Fruit fly (Drosophila melanogaster) whole organism, embryonic: ENCODE data around the gene mRpS35.

ENCODE experiments used
- B-H2 ChIP-seq: fragments of 200-800 bp; sonication (Bioruptor generic); optimal IDR thresholded peaks from 2 replicates; lab custom pipeline; 2018; ENCODE audit warnings: missing biosample characterization, mild to moderate bottlenecking, missing genetic modification characterization
- CG11456 ChIP-seq: fragments of 200-800 bp; sonication (Bioruptor generic); IDR thresholded peaks from 3 replicates; pipeline ENCODE4 v1.3.6; 2022; ENCODE audit warnings: missing biosample characterization, missing genetic modification characterization
- CG13624 ChIP-seq: fragments of 200-800 bp; sonication (Bioruptor generic); optimal IDR thresholded peaks from 2 replicates; lab custom pipeline; 2016; ENCODE audit warnings: missing biosample characterization, missing genetic modification characterization
- CG15479 ChIP-seq: fragments of 200-800 bp; sonication (Bioruptor generic); optimal IDR thresholded peaks from 3 replicates; lab custom pipeline; 2019; ENCODE audit warnings: missing biosample characterization, mild to moderate bottlenecking, missing genetic modification characterization, moderate library complexity
- CG1603 ChIP-seq: fragments of 200-800 bp; sonication (Bioruptor generic); optimal IDR thresholded peaks from 2 replicates; lab custom pipeline; 2019; ENCODE audit warnings: missing biosample characterization, mild to moderate bottlenecking, missing genetic modification characterization, moderate library complexity
- CG17612 ChIP-seq: fragments of 200-800 bp; sonication (Bioruptor generic); IDR thresholded peaks from 2 replicates; pipeline ENCODE4 v1.3.6; 2022; ENCODE audit warnings: missing biosample characterization, missing genetic modification characterization
- CG3726 ChIP-seq: fragments of 200-800 bp; sonication (Bioruptor generic); IDR thresholded peaks from 3 replicates; pipeline ENCODE4, ENCODE4 v1.3.6; 2022; ENCODE audit warnings: missing biosample characterization, missing genetic modification characterization
- CG5245 ChIP-seq: fragments of 200-800 bp; sonication (Bioruptor generic); optimal IDR thresholded peaks from 3 replicates; lab custom pipeline; 2016; ENCODE audit warnings: missing biosample characterization, missing genetic modification characterization
- CG7372 ChIP-seq: fragments of 200-800 bp; sonication (Bioruptor generic); IDR thresholded peaks from 2 replicates; pipeline ENCODE4 v1.3.6; 2022; ENCODE audit warnings: missing biosample characterization, missing genetic modification characterization
- CG7556 ChIP-seq: fragments of 200-800 bp; sonication (Bioruptor generic); optimal IDR thresholded peaks from 2 replicates; lab custom pipeline; 2017; ENCODE audit warnings: missing biosample characterization, mild to moderate bottlenecking, missing genetic modification characterization
- CG7745 ChIP-seq: fragments of 200-800 bp; sonication (Bioruptor generic); optimal IDR thresholded peaks from 2 replicates; lab custom pipeline; 2018; ENCODE audit warnings: missing biosample characterization, mild to moderate bottlenecking, missing genetic modification characterization, moderate library complexity
- CG8290 ChIP-seq, 3 experiments: fragments of 200-800 bp; sonication (Bioruptor generic); optimal IDR thresholded peaks; 2 replicates each; lab custom pipeline; 2016 to 2019; ENCODE audit warnings: missing biosample characterization in 3 of 3, missing genetic modification characterization in 3 of 3, mild to moderate bottlenecking in 2 of 3, moderate library complexity in 1 of 3
- CG9437 ChIP-seq: fragments of 200-800 bp; sonication (Bioruptor generic); optimal IDR thresholded peaks from 2 replicates; lab custom pipeline; 2018; ENCODE audit warnings: missing biosample characterization, mild to moderate bottlenecking, missing genetic modification characterization
- Dbx ChIP-seq: fragments of 200-800 bp; sonication (Bioruptor generic); IDR thresholded peaks from 3 replicates; pipeline ENCODE4 v1.3.6; 2022; ENCODE audit warnings: missing biosample characterization, missing genetic modification characterization
- Drgx ChIP-seq: fragments of 200-800 bp; sonication (Bioruptor generic); IDR thresholded peaks from 2 replicates; pipeline ENCODE4 v1.3.6; 2022; ENCODE audit warnings: missing biosample characterization, missing genetic modification characterization
- GATAe ChIP-seq: fragments of 200-800 bp; sonication (Bioruptor generic); conservative IDR thresholded peaks from 2 replicates; pipeline ENCODE4 v1.3.6; 2022; ENCODE audit warnings: missing biosample characterization, missing genetic modification characterization
- H15 ChIP-seq: fragments of 200-800 bp; sonication (Bioruptor generic); IDR thresholded peaks from 3 replicates; pipeline ENCODE4 v1.3.6; 2022; ENCODE audit warnings: missing biosample characterization, missing genetic modification characterization
- Med ChIP-seq: fragments of 200-800 bp; sonication (Bioruptor generic); peaks from one replicate; lab custom pipeline; 2016; ENCODE audit warnings: missing biosample characterization, missing genetic modification characterization, mild to moderate bottlenecking, inconsistent platforms, moderate library complexity
- Mes4 ChIP-seq: fragments of 200-800 bp; sonication (Bioruptor generic); optimal IDR thresholded peaks from 2 replicates; lab custom pipeline; 2016; ENCODE audit warnings: missing biosample characterization, missing genetic modification characterization
- Nf-YB ChIP-seq: fragments of 200-800 bp; sonication (Bioruptor generic); optimal IDR thresholded peaks from 3 replicates; lab custom pipeline; 2019; ENCODE audit warnings: missing biosample characterization, mild to moderate bottlenecking, missing genetic modification characterization, moderate library complexity
- NfI ChIP-seq: fragments of 200-800 bp; sonication (Bioruptor generic); optimal IDR thresholded peaks from 3 replicates; lab custom pipeline; 2018; ENCODE audit warnings: missing biosample characterization, mild to moderate bottlenecking, missing genetic modification characterization, moderate library complexity
- Optix ChIP-seq: fragments of 200-800 bp; sonication (Bioruptor generic); IDR thresholded peaks from 3 replicates; pipeline ENCODE4 v1.3.6; 2022; ENCODE audit warnings: missing biosample characterization, missing genetic modification characterization
- Ptx1 ChIP-seq: fragments of 200-800 bp; sonication (Bioruptor generic); IDR thresholded peaks from 2 replicates; pipeline ENCODE4 v1.3.6; 2022; ENCODE audit warnings: missing biosample characterization, missing genetic modification characterization
- Rfx ChIP-seq: fragments of 200-800 bp; sonication (Bioruptor generic); IDR thresholded peaks from 2 replicates; pipeline ENCODE4 v1.3.6; 2022; ENCODE audit warnings: missing biosample characterization, missing genetic modification characterization
- TFAM ChIP-seq: fragments of 200-800 bp; sonication (Bioruptor generic); optimal IDR thresholded peaks from 2 replicates; lab custom pipeline; 2017; ENCODE audit warnings: missing biosample characterization, missing genetic modification characterization, inconsistent platforms
- Xrp1 ChIP-seq: fragments of 200-800 bp; sonication (Bioruptor generic); IDR thresholded peaks from 2 replicates; pipeline ENCODE4 v1.3.6; 2022; ENCODE audit warnings: missing biosample characterization, missing genetic modification characterization
- br ChIP-seq: fragments of >200 bp; optimal IDR thresholded peaks from 2 replicates; lab custom pipeline; 2017
- bsh ChIP-seq, 2 experiments: fragments of 200-800 bp; sonication (Bioruptor generic); optimal IDR thresholded peaks; 2 replicates each; lab custom pipeline; 2017 to 2018; ENCODE audit warnings: mild to moderate bottlenecking in 2 of 2, missing biosample characterization in 2 of 2, missing genetic modification characterization in 2 of 2, moderate library complexity in 1 of 2
- cg ChIP-seq: fragments of 200-800 bp; sonication (Bioruptor generic); optimal IDR thresholded peaks from 3 replicates; lab custom pipeline; 2019; ENCODE audit warnings: missing biosample characterization, mild to moderate bottlenecking, missing genetic modification characterization, moderate library complexity
- fd102C ChIP-seq: fragments of 200-800 bp; sonication (Bioruptor generic); optimal IDR thresholded peaks from 2 replicates; lab custom pipeline; 2018; ENCODE audit warnings: missing biosample characterization, mild to moderate bottlenecking, missing genetic modification characterization, moderate library complexity
- fru ChIP-seq: fragments of >200 bp; optimal IDR thresholded peaks from 2 replicates; lab custom pipeline; 2017
- gcm ChIP-seq: fragments of 200-800 bp; sonication (Bioruptor generic); optimal IDR thresholded peaks from 2 replicates; lab custom pipeline; 2019; ENCODE audit warnings: missing biosample characterization, mild to moderate bottlenecking, missing genetic modification characterization, moderate library complexity
- nmo ChIP-seq: fragments of 200-800 bp; sonication (Bioruptor generic); optimal IDR thresholded peaks from 2 replicates; lab custom pipeline; 2018; ENCODE audit warnings: missing biosample characterization, mild to moderate bottlenecking, missing genetic modification characterization, moderate library complexity
- oc ChIP-seq: fragments of 200-800 bp; sonication (Bioruptor generic); optimal IDR thresholded peaks from 2 replicates; lab custom pipeline; 2018; ENCODE audit warnings: missing biosample characterization, mild to moderate bottlenecking, missing genetic modification characterization, moderate library complexity
- peb ChIP-seq: fragments of 200-800 bp; sonication (Bioruptor generic); IDR thresholded peaks from 2 replicates; pipeline ENCODE4 v1.3.6; 2022; ENCODE audit warnings: missing biosample characterization, missing genetic modification characterization
- seq ChIP-seq: fragments of 200-800 bp; sonication (Bioruptor generic); IDR thresholded peaks from 2 replicates; pipeline ENCODE4 v1.3.6; 2022; ENCODE audit warnings: missing biosample characterization, missing genetic modification characterization
- slou ChIP-seq: fragments of 200-800 bp; sonication (Bioruptor generic); optimal IDR thresholded peaks from 3 replicates; lab custom pipeline; 2016; ENCODE audit warnings: missing biosample characterization, missing genetic modification characterization
- tap ChIP-seq: fragments of 200-800 bp; optimal IDR thresholded peaks from 3 replicates; lab custom pipeline; 2019; ENCODE audit warnings: missing biosample characterization, mild to moderate bottlenecking, missing genetic modification characterization, moderate library complexity
- ttk ChIP-seq: fragments of 200-800 bp; sonication (Bioruptor generic); IDR thresholded peaks from 2 replicates; pipeline ENCODE4 v2.1.2; 2022; ENCODE audit warnings: missing biosample characterization, missing genetic modification characterization
- twi ChIP-seq: fragments of 200-800 bp; optimal IDR thresholded peaks from 2 replicates; lab custom pipeline; 2019; ENCODE audit warnings: missing biosample characterization, mild to moderate bottlenecking, missing genetic modification characterization, moderate library complexity
- vnd ChIP-seq: fragments of 200-800 bp; sonication (Bioruptor generic); IDR thresholded peaks from 3 replicates; pipeline ENCODE4 v1.3.6; 2022; ENCODE audit warnings: missing biosample characterization, missing genetic modification characterization; ENCODE audit not compliant: partially characterized antibody
- z ChIP-seq: fragments of 200-800 bp; sonication (Bioruptor generic); IDR thresholded peaks from 3 replicates; pipeline ENCODE4 v1.3.6; 2022; ENCODE audit warnings: missing biosample characterization, missing genetic modification characterization

Gene mRpS35

dm6 chr3L:2799110-2799618 lies 18.5 kb downstream of the mRpS35 start (continued):
- peak; percentile 90 for TF ChIP-seq CG7745 (tag; lab: Kevin White, UChicago)
- TF ChIP-seq fd102C (GFP tag; lab: Kevin White, UChicago): peak; percentile 21
- peak; percentile 76 for TF ChIP-seq Med (GFP tag; lab: Kevin White, UChicago)
- TF ChIP-seq seq (GFP tag; lab: Robert Waterston, UW): 0 out of 2 replicates have a peak, but pooled peaks have one; percentile 13
- peak; percentile 26 for TF ChIP-seq CG9437 (GFP tag; lab: Kevin White, UChicago)
- peak; percentile 56 for TF ChIP-seq NfI (GFP tag; lab: Kevin White, UChicago)
- peak; percentile 39 for TF ChIP-seq nmo (GFP tag; lab: Kevin White, UChicago)
- 0 out of 3 replicates have a peak, but pooled peaks have one; percentile 26 for TF ChIP-seq CG11456 (GFP tag; lab: Robert Waterston, UW)
- TF ChIP-seq twi: peak; percentile 1
- peak; percentile 64 for TF ChIP-seq tap
- TF ChIP-seq gcm: peak; percentile 57
- TF ChIP-seq Nf-YB (GFP tag; lab: Kevin White, UChicago): peak; percentile 13
- TF ChIP-seq br (lab: Kevin White, UChicago): no peak
- peak; percentile 45 for TF ChIP-seq CG1603 (tag; lab: Kevin White, UChicago)
- TF ChIP-seq Rfx (GFP tag; lab: Robert Waterston, UW): peak; percentile 50
- no peak for TF ChIP-seq fru (lab: Kevin White, UChicago)
- no peak for TF ChIP-seq CG7372 (GFP tag; lab: Robert Waterston, UW)
- peak; percentile 76 for TF ChIP-seq B-H2 (GFP tag; lab: Kevin White, UChicago)
- peak; percentile 47; the same call in 1 of the 3 replicates for TF ChIP-seq z (GFP tag; lab: Robert Waterston, UW)
- TF ChIP-seq CG7556: peak; percentile 43
- peak; percentile 10 to 55 for TF ChIP-seq bsh (GFP tag; optimal IDR thresholded peaks at IDR 0.05; lab: Kevin White, UChicago)
- no peak for TF ChIP-seq CG8290 (GFP tag; optimal IDR thresholded peaks at IDR 0.05; lab: Kevin White, UChicago)
- TF ChIP-seq CG8290 (tag; optimal IDR thresholded peaks at IDR 0.05; lab: Kevin White, UChicago): peak; percentile 32 to 81
- TF ChIP-seq CG5245: no peak
- TF ChIP-seq slou (GFP tag; lab: Kevin White, UChicago): no peak
- TF ChIP-seq TFAM (GFP tag; lab: Kevin White, UChicago): no peak

dm6 chr3L:2800329-2800728 lies 19.6 kb downstream of the mRpS35 start:
- TF ChIP-seq ttk (GFP tag; lab: Robert Waterston, UW) (0 out of 2 replicates have a peak, but pooled peaks have one; percentile 19), Mes4 (GFP tag; lab: Kevin White, UChicago) (no peak), cg (peak; percentile 39), CG17612 (peak; percentile 86), peb (GFP tag; lab: Robert Waterston, UW) (no peak), vnd (GFP tag; lab: Robert Waterston, UW) (no peak), CG3726 (0 out of 3 replicates have a peak, but pooled peaks have one; percentile 42), Ptx1 (0 out of 2 replicates have a peak, but pooled peaks have one; percentile 13), CG13624 (no peak), Dbx (GFP tag; lab: Robert Waterston, UW) (no peak), H15 (GFP tag; lab: Robert Waterston, UW) (0 out of 3 replicates have a peak, but pooled peaks have one; percentile 9), CG15479 (GFP tag; lab: Kevin White, UChicago) (no peak), oc (no peak), Optix (GFP tag; lab: Robert Waterston, UW) (no peak), Xrp1 (GFP tag; lab: Robert Waterston, UW) (0 out of 2 replicates have a peak, but pooled peaks have one; percentile 16), GATAe (GFP tag; lab: Robert Waterston, UW) (no peak), Drgx (GFP tag; lab: Robert Waterston, UW) (peak; percentile 45), CG8290 (GFP tag; optimal IDR thresholded peaks at IDR 0.05; lab: Kevin White, UChicago) (peak; percentile 99), CG8290 (tag; optimal IDR thresholded peaks at IDR 0.05; lab: Kevin White, UChicago) (peak; percentile 43 to 98)
